Worm (Caenorhabditis elegans) whole organism, mixed stage, embryonic: Measurements from ENCODE around the gene haly-1.

Experiments
- ces-1 ChIP-seq: fragments of 150-350 bp; optimal IDR thresholded peaks from 2 replicates; lab custom pipeline; 2014; ENCODE audit warnings: missing biosample characterization, missing genetic modification reagents, missing genetic modification characterization
- flh-1 ChIP-seq: fragments of 200-800 bp; sonication (Bioruptor generic); optimal IDR thresholded peaks from 2 replicates; lab custom pipeline; 2018; ENCODE audit warnings: mild to moderate bottlenecking, missing genetic modification characterization, moderate library complexity, missing compliant biosample characterization
- lsy-2 ChIP-seq: fragments of 150-350 bp; optimal IDR thresholded peaks from 2 replicates; lab custom pipeline; 2014; ENCODE audit warnings: missing biosample characterization, missing genetic modification characterization
- nhr-76 ChIP-seq: sonication (generic microtip); optimal IDR thresholded peaks from 2 replicates; lab custom pipeline; 2017; ENCODE audit warnings: missing biosample characterization, missing genetic modification characterization
- pha-4 ChIP-seq: fragments of 150-350 bp; optimal IDR thresholded peaks from 2 replicates; lab custom pipeline; 2018; ENCODE audit warnings: missing biosample characterization, missing genetic modification reagents, missing genetic modification characterization
- snpc-4 ChIP-seq: fragments of 150-350 bp; optimal IDR thresholded peaks from 2 replicates; lab custom pipeline; 2014; ENCODE audit warnings: missing biosample characterization, missing genetic modification characterization

- TF ChIP-seq flh-1 (GFP tag; lab: Kevin White, UChicago) (no peak), lsy-2 (tag; lab: Kevin White, UChicago) (no peak), pha-4 (tag; lab: Kevin White, UChicago) (no peak), nhr-76 (tag; lab: Kevin White, UChicago) (no peak), snpc-4 (no peak), ces-1 (GFP tag; lab: Kevin White, UChicago) (no peak)
Measured at ce11 chrX:10883203-10883602, 13.2 kb downstream of the haly-1 start, which contains the start of gene T21E8.7.
